Fruit fly (Drosophila melanogaster) whole organism, prepupa: ENCODE results near the gene Kdm3.

Experiments used
- CG6163 ChIP-seq: fragments of 200-800 bp; sonication (Bioruptor generic); IDR thresholded peaks from 3 replicates; pipeline ENCODE4 v1.3.6; 2022; ENCODE audit warnings: missing biosample characterization, missing genetic modification characterization
- CG6276 ChIP-seq: fragments of 200-800 bp; sonication (Bioruptor generic); optimal IDR thresholded peaks from 2 replicates; lab custom pipeline; 2017; ENCODE audit warnings: missing biosample characterization, mild to moderate bottlenecking, missing genetic modification characterization
- CG6792 ChIP-seq: fragments of 200-800 bp; sonication (Bioruptor generic); optimal IDR thresholded peaks from 3 replicates; lab custom pipeline; 2016; ENCODE audit warnings: missing biosample characterization, missing genetic modification characterization
- CG6854 ChIP-seq: fragments of 200-800 bp; sonication (Bioruptor generic); optimal IDR thresholded peaks from 2 replicates; lab custom pipeline; 2017; ENCODE audit warnings: missing biosample characterization, mild to moderate bottlenecking, missing genetic modification characterization
- CG8319 ChIP-seq: fragments of 200-800 bp; sonication (Bioruptor generic); optimal IDR thresholded peaks from 3 replicates; lab custom pipeline; 2016; ENCODE audit warnings: missing biosample characterization, missing genetic modification characterization
- Eip78C ChIP-seq: fragments of 200-800 bp; sonication (Bioruptor generic); peaks from one replicate; lab custom pipeline; 2016; ENCODE audit warnings: missing biosample characterization, missing genetic modification characterization
- Gug ChIP-seq: fragments of 200-800 bp; sonication (Bioruptor generic); IDR thresholded peaks from 2 replicates; pipeline ENCODE4 v1.3.6; 2022; ENCODE audit warnings: missing biosample characterization, missing genetic modification characterization
- Hr4 ChIP-seq: fragments of 200-800 bp; sonication (Bioruptor generic); optimal IDR thresholded peaks from 3 replicates; lab custom pipeline; 2016; ENCODE audit warnings: missing biosample characterization, missing genetic modification characterization
- OdsH ChIP-seq: fragments of 200-800 bp; sonication (Bioruptor generic); optimal IDR thresholded peaks from 3 replicates; lab custom pipeline; 2016; ENCODE audit warnings: missing biosample characterization, missing genetic modification characterization
- Sox102F ChIP-seq: fragments of 200-800 bp; sonication (Bioruptor generic); optimal IDR thresholded peaks from 2 replicates; lab custom pipeline; 2016; ENCODE audit warnings: missing biosample characterization, mild to moderate bottlenecking, missing genetic modification characterization
- achi ChIP-seq: fragments of 200-800 bp; sonication (Bioruptor generic); optimal IDR thresholded peaks from 3 replicates; lab custom pipeline; 2016; ENCODE audit warnings: missing biosample characterization, missing genetic modification characterization
- fd85E ChIP-seq: fragments of 200-800 bp; sonication (Bioruptor generic); optimal IDR thresholded peaks from 3 replicates; lab custom pipeline; 2016; ENCODE audit warnings: missing biosample characterization, missing genetic modification characterization
- svp ChIP-seq: fragments of 200-800 bp; sonication (Bioruptor generic); peaks from one replicate; lab custom pipeline; 2016; ENCODE audit warnings: missing biosample characterization, missing genetic modification characterization
- vri ChIP-seq: fragments of 200-800 bp; sonication (Bioruptor generic); optimal IDR thresholded peaks from 3 replicates; lab custom pipeline; 2016; ENCODE audit warnings: missing biosample characterization, mild to moderate bottlenecking, missing genetic modification characterization

dm6 chr3R:9516400-9516852 is 619 bp downstream of the Kdm3 start:
- TF ChIP-seq fd85E (GFP tag; lab: Kevin White, UChicago) (no peak), CG6854 (no peak), CG6792 (GFP tag; lab: Kevin White, UChicago) (no peak), Hr4 (GFP tag; lab: Kevin White, UChicago) (no peak), Sox102F (GFP tag; lab: Kevin White, UChicago) (no peak), CG8319 (no peak), OdsH (GFP tag; lab: Kevin White, UChicago) (no peak), CG6163 (GFP tag; lab: Robert Waterston, UW) (no peak), Eip78C (GFP tag; lab: Kevin White, UChicago) (no peak), svp (GFP tag; lab: Kevin White, UChicago) (peak; percentile 74), CG6276 (GFP tag; lab: Kevin White, UChicago) (no peak), vri (GFP tag; lab: Kevin White, UChicago) (no peak), Gug (no peak), achi (no peak)
